Worm (Caenorhabditis elegans) whole organism, mixed stage, embryonic: ENCODE results near the gene etc-1.

Source experiments
- ceh-83 ChIP-seq: fragments of 200-800 bp; sonication (Bioruptor generic); optimal IDR thresholded peaks from 2 replicates; lab custom pipeline; 2018; ENCODE audit warnings: mild to moderate bottlenecking, missing genetic modification characterization, missing compliant biosample characterization
- lin-13 ChIP-seq: fragments of 150-350 bp; optimal IDR thresholded peaks from 2 replicates; lab custom pipeline; 2014; ENCODE audit warnings: missing biosample characterization, missing genetic modification characterization
- lsy-2 ChIP-seq: fragments of 150-350 bp; optimal IDR thresholded peaks from 2 replicates; lab custom pipeline; 2014; ENCODE audit warnings: missing biosample characterization, missing genetic modification characterization
- mep-1 ChIP-seq: fragments of 150-350 bp; optimal IDR thresholded peaks from 2 replicates; lab custom pipeline; 2017; ENCODE audit warnings: missing biosample characterization, missing genetic modification reagents, missing genetic modification characterization, inconsistent platforms
- nhr-28 ChIP-seq: fragments of 150-350 bp; optimal IDR thresholded peaks from 2 replicates; lab custom pipeline; 2014; ENCODE audit warnings: missing biosample characterization, missing genetic modification characterization
- pha-4 ChIP-seq: fragments of 150-350 bp; optimal IDR thresholded peaks from 2 replicates; lab custom pipeline; 2018; ENCODE audit warnings: missing biosample characterization, missing genetic modification reagents, missing genetic modification characterization
- ztf-11 ChIP-seq: fragments of 150-350 bp; optimal IDR thresholded peaks from 2 replicates; lab custom pipeline; 2014; ENCODE audit warnings: missing biosample characterization, missing genetic modification characterization

- no peak for TF ChIP-seq pha-4
- TF ChIP-seq ztf-11 = no peak
- no peak for TF ChIP-seq lin-13 (tag; lab: Kevin White, UChicago)
- TF ChIP-seq nhr-28 (tag; lab: Kevin White, UChicago) = no peak
- no peak for TF ChIP-seq mep-1 (tag; lab: Kevin White, UChicago)
- TF ChIP-seq lsy-2 (tag; lab: Kevin White, UChicago) = no peak
- no peak for TF ChIP-seq ceh-83 (GFP tag; lab: Kevin White, UChicago)
These were observed 41.2 kb upstream of the etc-1 start, which contains the start of gene T22C8.4 for ce11 chrII:8623396-8623795.
